Worm (Caenorhabditis elegans) whole organism, L1 larva: ENCODE data around the gene gta-1.

Experiments used
- ama-1 ChIP-seq: fragments of 150-350 bp; optimal IDR thresholded peaks from 2 replicates; lab custom pipeline; 2014
- ceh-90 ChIP-seq: sonication (generic microtip); optimal IDR thresholded peaks from 2 replicates; lab custom pipeline; 2016; ENCODE audit warnings: missing genetic modification characterization, missing compliant biosample characterization
- nhr-237 ChIP-seq: fragments of 150-350 bp; optimal IDR thresholded peaks from 2 replicates; lab custom pipeline; 2014; ENCODE audit warnings: missing biosample characterization, missing genetic modification characterization
- nhr-77 ChIP-seq: fragments of 150-350 bp; optimal IDR thresholded peaks from 2 replicates; lab custom pipeline; 2014; ENCODE audit warnings: missing biosample characterization, missing genetic modification characterization
- nhr-90 ChIP-seq: sonication (generic microtip); optimal IDR thresholded peaks from 2 replicates; lab custom pipeline; 2016; ENCODE audit warnings: mild to moderate bottlenecking, missing genetic modification characterization, missing compliant biosample characterization; ENCODE audit not compliant: poor library complexity
- pqm-1 ChIP-seq: sonication (generic microtip); optimal IDR thresholded peaks from 3 replicates; lab custom pipeline; 2017; ENCODE audit warnings: missing biosample characterization, missing genetic modification characterization
- unc-30 ChIP-seq: sonication (generic microtip); optimal IDR thresholded peaks from 2 replicates; lab custom pipeline; 2017; ENCODE audit warnings: missing biosample characterization, missing genetic modification characterization
- ztf-11 ChIP-seq, 2 experiments: sonication (generic microtip); optimal IDR thresholded peaks; 2 replicates each; lab custom pipeline; 2016 to 2017; ENCODE audit warnings: missing genetic modification characterization in 2 of 2, missing biosample characterization in 1 of 2, missing compliant biosample characterization in 1 of 2

DNA sequence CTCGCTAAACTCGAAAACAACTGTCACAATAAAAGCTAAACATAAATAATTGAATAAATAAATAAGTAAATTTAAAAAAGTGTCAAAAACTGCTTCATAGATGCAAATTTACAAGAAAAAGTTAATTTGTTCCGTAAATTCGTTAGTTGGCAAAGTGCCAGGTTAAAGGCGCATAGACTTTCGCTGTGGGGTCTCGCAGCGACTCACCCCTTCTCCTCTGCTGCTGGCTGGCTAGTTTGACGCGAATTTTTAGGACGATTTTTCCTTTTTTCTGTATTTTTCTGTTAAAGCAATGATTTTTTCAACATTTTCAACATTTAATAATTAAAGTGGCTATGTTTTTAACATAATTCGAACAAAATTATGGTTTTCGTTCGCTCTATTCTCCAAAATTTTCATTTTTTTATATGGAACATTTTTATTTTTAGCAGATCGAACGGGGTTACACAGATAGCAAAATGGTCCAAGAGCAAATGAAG, 4.2 kb upstream of the gta-1 start, which contains the start of gene rack-1:
- TF ChIP-seq nhr-237 (tag; lab: Kevin White, UChicago) (no peak), ztf-11 (tag; optimal IDR thresholded peaks at IDR 0.05; lab: Kevin White, UChicago) (no peak), ceh-90 (no peak), unc-30 (no peak), nhr-77 (tag; lab: Kevin White, UChicago) (peak; percentile 21), nhr-90 (tag; lab: Kevin White, UChicago) (peak; percentile 31), pqm-1 (tag; lab: Kevin White, UChicago) (no peak), ama-1 (lab: Kevin White, UChicago) (no peak)
